Worm (Caenorhabditis elegans) whole organism, young adult: ENCODE measurements around the gene C49C8.5.

Experiments used
- B0336.3 ChIP-seq: fragments of 200-800 bp; sonication (Bioruptor generic); IDR thresholded peaks from 2 replicates; pipeline ENCODE4 v1.3.6; 2022; ENCODE audit warnings: missing genetic modification characterization, missing compliant biosample characterization
- C06A6.2 ChIP-seq: fragments of 200-800 bp; sonication (Bioruptor generic); conservative IDR thresholded peaks from 2 replicates; pipeline ENCODE4 v1.3.6; 2022; ENCODE audit warnings: missing genetic modification characterization, missing compliant biosample characterization
- C17E4.6 ChIP-seq: fragments of 200-800 bp; sonication (Bioruptor generic); IDR thresholded peaks from 2 replicates; pipeline ENCODE4 v1.3.6; 2022; ENCODE audit warnings: missing genetic modification reagents, missing genetic modification characterization, missing compliant biosample characterization
- D2030.7 ChIP-seq: fragments of 200-800 bp; sonication (Bioruptor generic); IDR thresholded peaks from 2 replicates; pipeline ENCODE4 v1.3.6; 2022; ENCODE audit warnings: missing genetic modification reagents, missing genetic modification characterization, missing compliant biosample characterization
- F39B2.1 ChIP-seq: fragments of 200-800 bp; sonication (Bioruptor generic); IDR thresholded peaks from 2 replicates; pipeline ENCODE4 v1.3.6; 2022; ENCODE audit warnings: missing genetic modification reagents, missing genetic modification characterization, missing compliant biosample characterization
- F49E8.2 ChIP-seq: sonication (generic microtip); optimal IDR thresholded peaks from 3 replicates; lab custom pipeline; 2017; ENCODE audit warnings: missing genetic modification characterization, mild to moderate bottlenecking, missing compliant biosample characterization, antibody characterized with exemption, moderate library complexity; ENCODE audit not compliant: insufficient read depth
- Y56A3A.18 ChIP-seq: fragments of 200-800 bp; sonication (Bioruptor generic); IDR thresholded peaks from 2 replicates; pipeline ENCODE4 v1.3.6; 2022; ENCODE audit warnings: missing genetic modification reagents, missing genetic modification characterization, missing compliant biosample characterization
- ZK185.1 ChIP-seq: sonication (generic microtip); optimal IDR thresholded peaks from 2 replicates; lab custom pipeline; 2016; ENCODE audit warnings: mild to moderate bottlenecking, missing genetic modification characterization, missing compliant biosample characterization; ENCODE audit not compliant: poor library complexity, severe bottlenecking
- akir-1 ChIP-seq: fragments of 200-800 bp; sonication (Bioruptor generic); optimal IDR thresholded peaks from 2 replicates; lab custom pipeline; 2018; ENCODE audit warnings: mild to moderate bottlenecking, missing genetic modification characterization, moderate library complexity, missing compliant biosample characterization
- aptf-2 ChIP-seq: fragments of 200-800 bp; sonication (Bioruptor generic); conservative IDR thresholded peaks from 2 replicates; pipeline ENCODE4 v1.3.6; 2022; ENCODE audit warnings: missing genetic modification reagents, missing genetic modification characterization, missing compliant biosample characterization
- aptf-3 ChIP-seq: fragments of 200-800 bp; sonication (Bioruptor generic); IDR thresholded peaks from 2 replicates; pipeline ENCODE4 v1.3.6; 2022; ENCODE audit warnings: missing genetic modification characterization, missing compliant biosample characterization
- ceh-100 ChIP-seq: fragments of 200-800 bp; sonication (Bioruptor generic); IDR thresholded peaks from 2 replicates; pipeline ENCODE4 v1.3.6; 2022; ENCODE audit warnings: missing genetic modification reagents, missing genetic modification characterization, missing compliant biosample characterization
- ceh-27 ChIP-seq: fragments of 200-800 bp; sonication (Bioruptor generic); optimal IDR thresholded peaks from 2 replicates; lab custom pipeline; 2018; ENCODE audit warnings: mild to moderate bottlenecking, missing genetic modification characterization, moderate library complexity, missing compliant biosample characterization
- dox-1 ChIP-seq: fragments of 200-800 bp; sonication (Bioruptor generic); IDR thresholded peaks from 2 replicates; pipeline ENCODE4 v1.3.6; 2022; ENCODE audit warnings: missing genetic modification reagents, missing genetic modification characterization, missing compliant biosample characterization
- dpl-1 ChIP-seq: fragments of 150-350 bp; optimal IDR thresholded peaks from 2 replicates; lab custom pipeline; 2014; ENCODE audit warnings: missing biosample characterization, missing genetic modification reagents, missing genetic modification characterization
- efl-1 ChIP-seq: fragments of 150-350 bp; optimal IDR thresholded peaks from 2 replicates; lab custom pipeline; 2014; ENCODE audit warnings: missing biosample characterization, missing genetic modification reagents, missing genetic modification characterization
- hmg-1.2 ChIP-seq: fragments of 200-800 bp; sonication (Bioruptor generic); IDR thresholded peaks from 2 replicates; pipeline ENCODE4 v1.3.6; 2022; ENCODE audit warnings: missing genetic modification reagents, missing genetic modification characterization, missing compliant biosample characterization
- hrde-1 ChIP-seq: sonication (generic microtip); optimal IDR thresholded peaks from 2 replicates; lab custom pipeline; 2016; ENCODE audit warnings: missing genetic modification characterization, mild to moderate bottlenecking, missing compliant biosample characterization, moderate library complexity, missing genotype, missing genetic modification reagents, borderline replicate concordance
- let-607 ChIP-seq, 2 experiments: fragments of 200-800 bp in 1 of 2; sonication (Bioruptor generic) in 1 of 2; sonication (generic microtip) in 1 of 2; optimal IDR thresholded peaks; 2 replicates each; lab custom pipeline; 2016 to 2018; ENCODE audit warnings: mild to moderate bottlenecking in 2 of 2, missing compliant biosample characterization in 2 of 2, missing genetic modification characterization in 2 of 2, moderate library complexity in 2 of 2, missing genotype in 1 of 2
- lin-26 ChIP-seq: fragments of 200-800 bp; sonication (Bioruptor generic); IDR thresholded peaks from 2 replicates; pipeline ENCODE4 v1.3.6; 2022; ENCODE audit warnings: missing genetic modification reagents, missing genetic modification characterization, missing compliant biosample characterization
- lin-40 ChIP-seq: sonication (generic microtip); optimal IDR thresholded peaks from 2 replicates; lab custom pipeline; 2016; ENCODE audit warnings: missing genetic modification characterization, mild to moderate bottlenecking, missing compliant biosample characterization, missing genotype, missing genetic modification reagents
- lsl-1 ChIP-seq: fragments of 200-800 bp; sonication (Bioruptor generic); optimal IDR thresholded peaks from 2 replicates; lab custom pipeline; 2018; ENCODE audit warnings: mild to moderate bottlenecking, missing genetic modification characterization, moderate library complexity, missing compliant biosample characterization
- madf-10 ChIP-seq: sonication (generic microtip); optimal IDR thresholded peaks from 2 replicates; lab custom pipeline; 2016; ENCODE audit warnings: mild to moderate bottlenecking, missing genetic modification characterization, missing compliant biosample characterization
- madf-8 ChIP-seq: fragments of 200-800 bp; sonication (Bioruptor generic); conservative IDR thresholded peaks from 2 replicates; pipeline ENCODE4 v1.3.6; 2022; ENCODE audit warnings: missing genetic modification reagents, missing genetic modification characterization, missing compliant biosample characterization
- nfya-1 ChIP-seq: sonication (generic microtip); optimal IDR thresholded peaks from 2 replicates; lab custom pipeline; 2017; ENCODE audit warnings: antibody characterized with exemption, missing compliant biosample characterization, missing genetic modification characterization, borderline replicate concordance; ENCODE audit not compliant: insufficient read depth
- nfya-2 ChIP-seq: fragments of 200-800 bp; sonication (Bioruptor generic); IDR thresholded peaks from 2 replicates; pipeline ENCODE4 v1.3.6; 2022; ENCODE audit warnings: missing genetic modification reagents, missing genetic modification characterization, missing compliant biosample characterization
- nhr-179 ChIP-seq: sonication (generic microtip); optimal IDR thresholded peaks from 2 replicates; lab custom pipeline; 2016; ENCODE audit warnings: mild to moderate bottlenecking, missing genetic modification characterization, missing compliant biosample characterization
- rcor-1 ChIP-seq: fragments of 200-800 bp; sonication (Bioruptor generic); IDR thresholded peaks from 2 replicates; pipeline ENCODE4 v1.3.6; 2022; ENCODE audit warnings: missing genetic modification reagents, missing genetic modification characterization, missing compliant biosample characterization
- repo-1 ChIP-seq: sonication (generic microtip); optimal IDR thresholded peaks from 2 replicates; lab custom pipeline; 2017; ENCODE audit warnings: mild to moderate bottlenecking, missing genetic modification characterization, missing compliant biosample characterization
- rpc-1 ChIP-seq, 2 experiments: fragments of 150-350 bp in 1 of 2; sonication (generic microtip) in 1 of 2; optimal IDR thresholded peaks; 2 replicates each; lab custom pipeline; 2014 to 2018; ENCODE audit warnings: missing biosample characterization in 1 of 2, missing genetic modification characterization in 1 of 2, missing genetic modification reagents in 1 of 2, missing genotype in 1 of 2
- snpc-1.3 ChIP-seq: sonication (generic microtip); optimal IDR thresholded peaks from 2 replicates; lab custom pipeline; 2017; ENCODE audit warnings: missing genetic modification characterization, mild to moderate bottlenecking, missing compliant biosample characterization, antibody characterized with exemption, moderate library complexity, missing genotype, missing genetic modification reagents; ENCODE audit not compliant: insufficient read depth
- snpc-3.4 ChIP-seq: sonication (generic microtip); optimal IDR thresholded peaks from 2 replicates; lab custom pipeline; 2017; ENCODE audit warnings: missing genetic modification characterization, mild to moderate bottlenecking, missing compliant biosample characterization, antibody characterized with exemption, moderate library complexity, missing genotype, missing genetic modification reagents
- tbp1 ChIP-seq: fragments of 200-800 bp; sonication (Bioruptor generic); optimal IDR thresholded peaks from 2 replicates; lab custom pipeline; 2018; ENCODE audit warnings: mild to moderate bottlenecking, missing genetic modification characterization, missing compliant biosample characterization
- unc-62 ChIP-seq: fragments of 150-350 bp; optimal IDR thresholded peaks from 2 replicates; lab custom pipeline; 2014; ENCODE audit warnings: missing biosample characterization, missing genetic modification reagents, missing genetic modification characterization
- ztf-18 ChIP-seq: sonication (generic microtip); optimal IDR thresholded peaks from 2 replicates; lab custom pipeline; 2016; ENCODE audit warnings: missing genotype, mild to moderate bottlenecking, missing genetic modification characterization, missing compliant biosample characterization

Gene C49C8.5

ce11 chrIV:8620102-8620733 is 33.2 kb downstream of the C49C8.5 start, which contains the start of gene lin-49 (continued):
- TF ChIP-seq ceh-27 (GFP tag; lab: Kevin White, UChicago) (peak; percentile 66), lin-26 (peak; percentile 72; the same call in 1 of the 2 replicates), madf-8 (GFP tag; lab: Robert Waterston, UW) (no peak), nhr-179 (tag; lab: Kevin White, UChicago) (no peak), rpc-1 (optimal IDR thresholded peaks at IDR 0.05; lab: Kevin White, UChicago) (no peak), rpc-1 (tag; optimal IDR thresholded peaks at IDR 0.05; lab: Kevin White, UChicago) (no peak), unc-62 (no peak), snpc-1.3 (no peak), nfya-2 (GFP tag; lab: Robert Waterston, UW) (no peak), let-607 (tag; optimal IDR thresholded peaks at IDR 0.05; lab: Kevin White, UChicago) (peak in 1 of 2 experiments; percentile 14), madf-10 (tag; lab: Kevin White, UChicago) (peak; percentile 39), akir-1 (GFP tag; lab: Kevin White, UChicago) (no peak), tbp1 (GFP tag; lab: Kevin White, UChicago) (peak; percentile 32), ZK185.1 (no peak), D2030.7 (no peak), ztf-18 (tag; lab: Kevin White, UChicago) (peak; percentile 23), dox-1 (GFP tag; lab: Robert Waterston, UW) (peak; percentile 60; the same call in 1 of the 2 replicates), ceh-100 (GFP tag; lab: Robert Waterston, UW) (no peak), C06A6.2 (GFP tag; lab: Robert Waterston, UW) (0 out of 2 replicates have a peak, but pooled peaks have one; percentile 11), hmg-1.2 (GFP tag; lab: Robert Waterston, UW) (peak; percentile 86; the same call in 1 of the 2 replicates), F49E8.2 (tag; lab: Kevin White, UChicago) (no peak)
- TF ChIP-seq, all 124 proteins: peak for 20

- TF ChIP-seq lin-40 (tag; lab: Kevin White, UChicago) (no peak), hmg-1.2 (GFP tag; lab: Robert Waterston, UW) (peak; percentile 96), B0336.3 (GFP tag; lab: Robert Waterston, UW) (no peak), C17E4.6 (GFP tag; lab: Robert Waterston, UW) (no peak), snpc-3.4 (tag; lab: Kevin White, UChicago) (peak; percentile 10), ceh-27 (GFP tag; lab: Kevin White, UChicago) (no peak), lsl-1 (GFP tag; lab: Kevin White, UChicago) (no peak), unc-62 (no peak)
These were observed 34.8 kb downstream of the C49C8.5 start, which contains the start of gene F42A9.8 for ce11 chrIV:8618698-8619097. Gene F42A9.8 (minus strand): TSS chrIV:8618785.

ce11 chrIV:8617047-8617446 is 36.4 kb downstream of the C49C8.5 start, which contains the start of the genes F42A9.7 and F42A9.3:
Gene F42A9.7 (minus strand): TSS chrIV:8617147.
Gene F42A9.3 (plus strand): TSS chrIV:8617260.
- TF ChIP-seq aptf-3 (GFP tag; lab: Robert Waterston, UW), result no peak
- no peak for TF ChIP-seq dpl-1 (GFP tag; lab: Kevin White, UChicago)
- TF ChIP-seq Y56A3A.18 (GFP tag; lab: Robert Waterston, UW), result no peak
- TF ChIP-seq hrde-1 (tag; lab: Kevin White, UChicago), result no peak
- TF ChIP-seq F49E8.2 (tag; lab: Kevin White, UChicago), result no peak
- TF ChIP-seq aptf-2 (GFP tag; lab: Robert Waterston, UW), result no peak
- no peak for TF ChIP-seq nfya-1
- TF ChIP-seq hmg-1.2 (GFP tag; lab: Robert Waterston, UW), result no peak
- no peak for TF ChIP-seq C06A6.2 (GFP tag; lab: Robert Waterston, UW)
- TF ChIP-seq rcor-1 (GFP tag; lab: Robert Waterston, UW), result no peak
- TF ChIP-seq repo-1 (tag; lab: Kevin White, UChicago), result no peak
- TF ChIP-seq F39B2.1 (GFP tag; lab: Robert Waterston, UW), result no peak
- no peak for TF ChIP-seq efl-1 (GFP tag; lab: Kevin White, UChicago)
- TF ChIP-seq D2030.7, result no peak
- TF ChIP-seq ceh-27 (GFP tag; lab: Kevin White, UChicago), result no peak
- TF ChIP-seq, all 124 proteins: peak for 0
